Worm (Caenorhabditis elegans): ENCODE results near the gene hrpl-1.

DNA sequence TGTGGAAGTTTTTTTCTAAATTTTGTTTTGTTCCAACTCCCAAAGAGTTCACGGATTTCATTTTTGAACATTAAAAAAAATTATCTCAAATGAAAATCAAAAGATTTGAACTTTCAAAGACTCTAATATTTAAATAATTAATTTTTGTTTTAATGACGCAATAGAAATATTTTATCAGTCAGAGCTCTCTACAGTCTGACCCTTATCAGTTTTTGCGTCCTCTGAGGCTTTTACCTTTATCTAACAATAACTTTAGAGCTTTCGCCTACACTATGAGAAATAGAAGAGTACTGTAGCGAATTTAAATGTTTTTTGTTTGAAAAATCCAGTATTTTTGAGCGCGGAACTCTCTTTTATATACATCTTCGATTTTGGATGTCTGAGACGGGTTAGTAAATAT, 20.3 kb downstream of the hrpl-1 start, which contains the start of gene B0252.5:
- TF ChIP-seq egl-27 (tag; optimal IDR thresholded peaks at IDR 0.05) (no peak), lin-13 (GFP tag; optimal IDR thresholded peaks at IDR 0.05) (no peak), unc-62 (GFP tag; optimal IDR thresholded peaks at IDR 0.05 in 1 of 2) (no peak), unc-62 (tag; optimal IDR thresholded peaks at IDR 0.05) (no peak), lin-39 (tag; optimal IDR thresholded peaks at IDR 0.05) (no peak), unc-130 (GFP tag; optimal IDR thresholded peaks at IDR 0.05) (no peak), dve-1 (tag; optimal IDR thresholded peaks at IDR 0.05; ENCODE audit: insufficient read depth) (no peak), ceh-82 (tag; optimal IDR thresholded peaks at IDR 0.05) (no peak)
